Worm (Caenorhabditis elegans) whole organism, L4 larva: Measurements from ENCODE around the gene srh-140.

ENCODE experiments used
- ama-1 ChIP-seq: fragments of 150-350 bp; optimal IDR thresholded peaks from 2 replicates; lab custom pipeline; 2014; ENCODE audit warnings: inconsistent platforms, mixed read lengths
- egl-27 ChIP-seq: sonication (generic microtip); optimal IDR thresholded peaks from 3 replicates; lab custom pipeline; 2017; ENCODE audit warnings: missing biosample characterization, missing genetic modification reagents, missing genetic modification characterization
- mdl-1 ChIP-seq, 2 experiments: fragments of 150-350 bp in 1 of 2; sonication (generic microtip) in 1 of 2; optimal IDR thresholded peaks; 2 replicates each; lab custom pipeline; 2014 to 2017; ENCODE audit warnings: missing biosample characterization in 2 of 2, missing genetic modification characterization in 2 of 2
- ztf-11 ChIP-seq: fragments of 150-350 bp; optimal IDR thresholded peaks from 2 replicates; lab custom pipeline; 2014; ENCODE audit warnings: missing biosample characterization, missing genetic modification characterization

ce11 chrV:15689952-15690351 is 32.0 kb upstream of the srh-140 start, which contains the start of gene nhr-268:
- no peak for TF ChIP-seq egl-27
- TF ChIP-seq ztf-11 (tag; lab: Kevin White, UChicago) = no peak
- no peak for TF ChIP-seq mdl-1 (tag; optimal IDR thresholded peaks at IDR 0.05; lab: Kevin White, UChicago)
- no peak for TF ChIP-seq ama-1
